Worm (Caenorhabditis elegans): ENCODE results near the gene dpm-3.

DNA sequence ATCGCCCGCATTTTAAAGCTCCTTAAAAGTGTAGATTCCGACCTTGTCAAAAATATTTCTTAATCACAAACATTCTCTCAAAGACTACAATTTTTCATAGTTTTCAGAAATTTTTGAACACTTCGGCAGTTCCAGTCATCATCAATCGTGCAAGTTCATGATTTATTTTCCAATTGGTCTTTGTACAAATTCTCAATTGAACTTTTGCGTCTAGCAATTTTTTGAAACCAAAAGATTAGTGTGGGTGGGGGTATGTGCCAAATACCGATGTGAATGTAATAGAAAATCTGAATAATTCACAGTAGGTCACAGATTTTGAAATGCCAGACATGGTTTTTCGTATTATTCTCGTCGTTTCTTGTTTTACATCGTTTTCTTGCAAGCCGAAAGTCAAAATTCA lies 47.0 kb downstream of the dpm-3 start, which contains the start of gene clec-185:
- TF ChIP-seq egl-43 (GFP tag; IDR thresholded peaks at IDR 0.05) (no peak), R02D3.7 (tag; optimal IDR thresholded peaks at IDR 0.05) (no peak), unc-130 (GFP tag; optimal IDR thresholded peaks at IDR 0.05) (no peak), F44E2.7 (GFP tag; IDR thresholded peaks at IDR 0.05) (no peak)

Measured in whole organism, L4 larva.